Fruit fly (Drosophila melanogaster): ENCODE results near the gene CG1840.

CG1840 gene

DNA sequence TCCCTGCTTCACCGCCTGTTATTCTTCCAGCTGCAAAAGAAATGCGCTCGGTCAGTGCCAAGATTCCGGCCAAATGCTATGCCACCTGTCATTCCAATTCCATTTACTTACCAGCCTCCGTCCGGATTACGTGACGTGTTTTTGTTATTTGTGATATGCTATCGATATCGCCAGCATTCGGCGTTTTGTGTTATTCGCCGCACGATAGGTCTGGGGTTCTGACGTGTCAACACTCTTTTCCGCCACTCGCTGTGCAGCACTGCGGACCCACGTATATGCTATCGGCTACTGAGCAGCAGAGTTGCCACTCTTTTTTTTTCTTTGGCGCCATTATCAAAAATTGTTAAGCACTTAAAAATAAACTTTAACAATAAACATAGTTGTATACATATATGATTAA lies 35.8 kb upstream of the CG1840 start, which contains the start of gene p24-1:
Gene p24-1, minus strand, starts transcription at position 221 of the 400 bp plus-strand sequence.
- peak; percentile 39; the same call in 1 of the 2 replicates for TF ChIP-seq Ets98B (GFP tag; IDR thresholded peaks at IDR 0.05)
- TF ChIP-seq CG9948 (tag; optimal IDR thresholded peaks at IDR 0.05) = no peak
- TF ChIP-seq CG34367 (tag; optimal IDR thresholded peaks at IDR 0.05) = no peak
- peak; percentile 43; the same call in 2 of the 3 replicates for TF ChIP-seq CG4496 (GFP tag; IDR thresholded peaks at IDR 0.05)
- TF ChIP-seq Snoo (tag; optimal IDR thresholded peaks at IDR 0.05) = peak; percentile 33
- peak; percentile 18; the same call in 1 of the 3 replicates for TF ChIP-seq fd96Ca (GFP tag; IDR thresholded peaks at IDR 0.05)
- peak; percentile 13 for TF ChIP-seq CG15710 (tag; optimal IDR thresholded peaks at IDR 0.05)
- TF ChIP-seq CG12605 (GFP tag; IDR thresholded peaks at IDR 0.05) = no peak

DNA sequence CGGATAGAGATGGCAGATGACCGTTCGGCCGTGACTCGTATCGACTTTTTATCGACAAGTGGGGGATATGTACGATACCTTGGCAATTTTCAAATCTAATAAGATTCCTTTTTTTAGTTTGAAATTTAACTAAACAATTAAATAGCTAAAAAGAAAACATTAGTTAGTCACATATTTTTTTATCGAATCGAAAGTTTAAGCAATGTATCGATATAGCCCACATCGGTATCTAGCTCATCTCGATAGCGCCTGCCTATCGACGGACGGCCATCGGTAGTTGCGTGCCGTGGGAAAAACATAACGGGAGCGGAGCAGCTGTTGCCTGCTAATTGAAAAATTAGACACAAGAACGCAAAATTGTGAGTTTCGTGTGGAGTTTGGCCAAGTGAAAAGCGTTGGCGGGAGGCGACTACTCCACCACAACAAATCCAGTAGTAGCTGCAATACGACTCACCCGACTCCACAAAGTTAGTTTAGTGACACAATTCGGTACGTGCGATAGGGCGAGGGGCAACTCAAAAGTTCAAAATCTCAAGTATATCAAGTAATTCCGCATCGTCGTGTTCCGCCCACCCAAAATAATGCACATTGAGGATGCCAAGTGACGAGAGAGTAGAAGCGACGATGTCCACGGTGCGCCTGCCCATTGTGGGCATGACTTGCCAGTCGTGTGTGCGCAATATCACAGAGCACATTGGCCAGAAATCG lies 33.2 kb upstream of the CG1840 start, which contains the start of the genes CG10347 and ATP7:
Gene CG10347, minus strand, starts transcription at position 174 of the 708 bp plus-strand sequence.
Gene ATP7, plus strand, starts transcription at position 265 of the 708 bp plus-strand sequence.
- TF ChIP-seq Ets98B (GFP tag; IDR thresholded peaks at IDR 0.05) = no peak
- TF ChIP-seq CG10348 (GFP tag; IDR thresholded peaks at IDR 0.05) = no peak
- no peak for TF ChIP-seq CG17806 (tag; optimal IDR thresholded peaks at IDR 0.05)
- no peak for TF ChIP-seq CG15710 (tag; optimal IDR thresholded peaks at IDR 0.05)
- peak; percentile 27 for TF ChIP-seq Pif1A (GFP tag; optimal IDR thresholded peaks at IDR 0.05)
- TF ChIP-seq gl (tag; optimal IDR thresholded peaks at IDR 0.05) = no peak
- TF ChIP-seq CG32121 (GFP tag; IDR thresholded peaks at IDR 0.05) = 0 out of 2 replicates have a peak, but pooled peaks have one; percentile 7
- no peak for TF ChIP-seq Pif1B (GFP tag; optimal IDR thresholded peaks at IDR 0.05)
- no peak for TF ChIP-seq CG8301 (tag; optimal IDR thresholded peaks at IDR 0.05)
- TF ChIP-seq CG14655 (GFP tag; optimal IDR thresholded peaks at IDR 0.05) = no peak
- no peak for TF ChIP-seq D1 (tag; optimal IDR thresholded peaks at IDR 0.05)
- TF ChIP-seq Snoo (tag; optimal IDR thresholded peaks at IDR 0.05) = peak; percentile 2
- TF ChIP-seq rn (GFP tag; IDR thresholded peaks at IDR 0.05) = no peak
- TF ChIP-seq EcR (GFP tag; optimal IDR thresholded peaks at IDR 0.05) = no peak
- TF ChIP-seq fd96Ca (GFP tag; IDR thresholded peaks at IDR 0.05) = no peak
- TF ChIP-seq CG13204 (GFP tag; optimal IDR thresholded peaks at IDR 0.05) = no peak
- TF ChIP-seq CG34367 (tag; optimal IDR thresholded peaks at IDR 0.05) = no peak
- TF ChIP-seq CG4496 (GFP tag; IDR thresholded peaks at IDR 0.05) = no peak
- TF ChIP-seq CG9948 (tag; optimal IDR thresholded peaks at IDR 0.05) = no peak
- TF ChIP-seq CG8159 (tag; optimal IDR thresholded peaks at IDR 0.05) = no peak
- TF ChIP-seq CG12605 (GFP tag; IDR thresholded peaks at IDR 0.05) = no peak

DNA sequence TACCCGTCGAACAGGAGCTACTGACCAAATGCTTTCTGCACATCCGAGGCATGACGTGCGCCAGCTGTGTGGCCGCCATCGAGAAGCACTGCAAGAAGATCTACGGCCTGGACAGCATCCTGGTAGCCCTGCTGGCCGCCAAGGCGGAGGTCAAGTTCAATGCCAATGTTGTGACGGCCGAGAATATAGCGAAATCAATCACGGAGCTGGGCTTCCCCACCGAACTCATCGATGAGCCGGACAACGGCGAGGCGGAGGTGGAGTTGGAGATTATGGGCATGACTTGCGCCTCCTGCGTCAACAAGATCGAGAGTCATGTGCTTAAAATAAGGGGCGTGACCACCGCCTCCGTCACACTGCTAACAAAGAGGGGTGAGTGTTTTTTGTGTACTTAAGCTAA lies 32.2 kb upstream of the CG1840 start:
- TF ChIP-seq CG14655 (GFP tag; optimal IDR thresholded peaks at IDR 0.05) (no peak), CG8301 (tag; optimal IDR thresholded peaks at IDR 0.05) (no peak)

DNA sequence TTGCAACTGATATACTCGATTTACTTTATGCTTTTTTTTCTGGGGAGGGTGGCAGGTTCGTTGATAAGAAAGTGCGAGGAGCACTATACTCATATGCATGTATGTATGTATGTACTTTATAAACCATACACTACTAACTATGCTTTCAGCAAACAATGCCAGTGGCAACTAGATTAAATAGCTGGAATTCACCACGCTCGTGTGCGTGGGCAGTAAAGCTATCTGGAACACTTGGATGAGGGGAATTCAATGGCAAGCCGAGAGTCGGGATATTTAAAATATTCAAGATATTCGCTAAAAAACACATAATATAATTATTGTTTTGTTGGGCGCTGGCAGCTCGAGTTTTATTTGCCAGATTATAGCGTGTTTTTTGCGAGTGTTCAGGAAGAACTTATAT lies 31.3 kb upstream of the CG1840 start:
- TF ChIP-seq CG15710 (tag; optimal IDR thresholded peaks at IDR 0.05) = no peak
- peak; percentile 10 for TF ChIP-seq CG8301 (tag; optimal IDR thresholded peaks at IDR 0.05)
- TF ChIP-seq rn (GFP tag; IDR thresholded peaks at IDR 0.05) = no peak
- no peak for TF ChIP-seq gl (tag; optimal IDR thresholded peaks at IDR 0.05)
- TF ChIP-seq CG32121 (GFP tag; IDR thresholded peaks at IDR 0.05) = no peak
- no peak for TF ChIP-seq CG17806 (tag; optimal IDR thresholded peaks at IDR 0.05)
- no peak for TF ChIP-seq CG10348 (GFP tag; IDR thresholded peaks at IDR 0.05)
- no peak for TF ChIP-seq fd96Ca (GFP tag; IDR thresholded peaks at IDR 0.05)
- 0 out of 2 replicates have a peak, but pooled peaks have one; percentile 24 for TF ChIP-seq CG12605 (GFP tag; IDR thresholded peaks at IDR 0.05)
- TF ChIP-seq EcR (GFP tag; optimal IDR thresholded peaks at IDR 0.05) = no peak
- TF ChIP-seq Snoo (tag; optimal IDR thresholded peaks at IDR 0.05) = no peak
- no peak for TF ChIP-seq CG14655 (GFP tag; optimal IDR thresholded peaks at IDR 0.05)
- TF ChIP-seq CG34367 (tag; optimal IDR thresholded peaks at IDR 0.05) = no peak

DNA sequence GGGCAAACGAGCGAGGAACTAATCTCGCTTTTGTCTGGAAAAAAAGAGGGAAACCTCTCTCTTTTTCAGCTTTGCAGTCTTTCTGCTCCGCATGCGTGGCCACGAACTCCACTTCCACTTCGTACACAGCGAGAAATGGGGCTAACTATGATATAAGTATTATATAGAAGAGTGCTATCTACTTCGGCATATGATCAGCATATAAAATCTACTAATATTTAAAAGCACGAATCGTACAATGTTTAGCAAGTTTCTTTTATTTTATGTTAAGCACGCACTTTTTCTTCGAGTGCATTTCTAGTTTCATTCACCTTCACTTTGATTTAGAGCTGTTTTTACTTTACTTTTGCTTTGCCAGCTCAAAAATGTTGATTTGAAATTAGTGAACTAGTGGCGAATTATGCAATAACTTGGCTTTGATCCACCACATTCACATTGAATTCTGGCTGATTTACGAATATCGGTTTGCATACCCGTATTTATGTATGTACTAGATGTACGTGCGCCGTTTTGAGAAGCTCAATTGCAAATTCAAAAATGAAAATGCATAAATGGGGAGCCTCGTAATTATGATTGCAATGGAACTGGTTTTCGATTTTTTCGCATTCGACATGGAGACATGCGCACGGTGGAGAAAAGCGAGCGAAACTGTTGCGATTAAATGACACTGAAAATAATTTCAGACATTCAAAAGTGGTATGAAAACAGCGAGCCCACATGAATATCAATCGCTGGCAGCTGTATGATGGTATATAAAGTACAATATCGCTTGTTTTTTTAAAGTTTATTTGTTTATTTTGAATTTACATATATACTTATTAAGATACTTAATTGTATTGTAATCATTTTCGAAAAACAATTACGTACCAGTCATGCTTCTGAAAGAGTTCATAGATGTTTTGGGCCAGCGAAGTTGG lies 30.4 kb upstream of the CG1840 start:
- TF ChIP-seq CG34367 (tag; optimal IDR thresholded peaks at IDR 0.05) (peak; percentile 90), gl (tag; optimal IDR thresholded peaks at IDR 0.05) (peak; percentile 81), fd96Ca (GFP tag; IDR thresholded peaks at IDR 0.05) (peak; percentile 94), CG12605 (GFP tag; IDR thresholded peaks at IDR 0.05) (peak; percentile 97), D1 (tag; optimal IDR thresholded peaks at IDR 0.05) (peak; percentile 60), Pif1B (GFP tag; optimal IDR thresholded peaks at IDR 0.05) (peak; percentile 93), CG13204 (GFP tag; optimal IDR thresholded peaks at IDR 0.05) (peak; percentile 86), CG17806 (tag; optimal IDR thresholded peaks at IDR 0.05) (peak; percentile 92), CG15710 (tag; optimal IDR thresholded peaks at IDR 0.05) (peak; percentile 91), CG9948 (tag; optimal IDR thresholded peaks at IDR 0.05) (peak; percentile 89), Snoo (tag; optimal IDR thresholded peaks at IDR 0.05) (peak; percentile 84), CG8159 (tag; optimal IDR thresholded peaks at IDR 0.05) (peak; percentile 91), CG4496 (GFP tag; IDR thresholded peaks at IDR 0.05) (peak; percentile 98), Ets98B (GFP tag; IDR thresholded peaks at IDR 0.05) (peak; percentile 97), EcR (GFP tag; optimal IDR thresholded peaks at IDR 0.05) (peak; percentile 89), CG10348 (GFP tag; IDR thresholded peaks at IDR 0.05) (peak; percentile 86), rn (GFP tag; IDR thresholded peaks at IDR 0.05) (peak; percentile 91), Pif1A (GFP tag; optimal IDR thresholded peaks at IDR 0.05) (peak; percentile 94), CG8301 (tag; optimal IDR thresholded peaks at IDR 0.05) (peak; percentile 90), CG32121 (GFP tag; IDR thresholded peaks at IDR 0.05) (peak; percentile 96), CG14655 (GFP tag; optimal IDR thresholded peaks at IDR 0.05) (peak; percentile 92)
